Worm (Caenorhabditis elegans) whole organism, L1 larva: Measurements from ENCODE around the gene flp-4.
A peak's percentile ranks its signal among the peaks of the same experiment; 100 is the strongest.

Experiments used
- C04F5.9 ChIP-seq: sonication (generic microtip); optimal IDR thresholded peaks from 2 replicates; lab custom pipeline; 2016; ENCODE audit warnings: missing genetic modification characterization, missing compliant biosample characterization
- C16A3.4 ChIP-seq: fragments of 150-350 bp; optimal IDR thresholded peaks from 2 replicates; lab custom pipeline; 2014; ENCODE audit warnings: missing biosample characterization, missing genetic modification characterization
- F16B12.6 ChIP-seq: fragments of 150-350 bp; optimal IDR thresholded peaks from 2 replicates; lab custom pipeline; 2014; ENCODE audit warnings: missing biosample characterization, missing genetic modification characterization
- aly-2 ChIP-seq: fragments of 150-350 bp; optimal IDR thresholded peaks from 2 replicates; lab custom pipeline; 2014; ENCODE audit warnings: missing biosample characterization, missing genetic modification characterization
- ama-1 ChIP-seq: fragments of 150-350 bp; optimal IDR thresholded peaks from 2 replicates; lab custom pipeline; 2014
- ceh-63 ChIP-seq: fragments of 200-800 bp; sonication (Bioruptor generic); optimal IDR thresholded peaks from 2 replicates; lab custom pipeline; 2018; ENCODE audit warnings: mild to moderate bottlenecking, missing genetic modification characterization, missing compliant biosample characterization
- ceh-8 ChIP-seq: fragments of 200-800 bp; sonication (Bioruptor generic); optimal IDR thresholded peaks from 2 replicates; lab custom pipeline; 2018; ENCODE audit warnings: mild to moderate bottlenecking, missing genetic modification characterization, moderate library complexity, missing compliant biosample characterization
- ceh-82 ChIP-seq, 3 experiments: fragments of 150-350 bp in 1 of 3; sonication (generic microtip) in 2 of 3; optimal IDR thresholded peaks; 2 replicates each; lab custom pipeline; 2014 to 2017; ENCODE audit warnings: missing biosample characterization in 3 of 3, missing genetic modification characterization in 3 of 3
- dpl-1 ChIP-seq, 3 experiments: fragments of 150-350 bp in 2 of 3; sonication (generic microtip) in 1 of 3; optimal IDR thresholded peaks; 2 replicates each; lab custom pipeline; 2014 to 2017; ENCODE audit warnings: missing biosample characterization in 3 of 3, missing genetic modification characterization in 3 of 3, missing genetic modification reagents in 3 of 3
- dsc-1 ChIP-seq: sonication (generic microtip); optimal IDR thresholded peaks from 2 replicates; lab custom pipeline; 2016; ENCODE audit warnings: mild to moderate bottlenecking, missing genetic modification characterization, missing compliant biosample characterization
- efl-1 ChIP-seq, 4 experiments: fragments of 150-350 bp; optimal IDR thresholded peaks in 3 of 4; peaks in 1 of 4; 1 replicate in 1 of 4; 2 replicates in 3 of 4; lab custom pipeline; 2014; ENCODE audit warnings: missing biosample characterization in 2 of 4, missing genetic modification characterization in 2 of 4, missing genetic modification reagents in 2 of 4
- efl-3 ChIP-seq: fragments of 200-800 bp; sonication (Bioruptor generic); optimal IDR thresholded peaks from 2 replicates; lab custom pipeline; 2018; ENCODE audit warnings: mild to moderate bottlenecking, missing genetic modification characterization, missing compliant biosample characterization
- egl-27 ChIP-seq, 2 experiments: fragments of 150-350 bp in 1 of 2; sonication (generic microtip); optimal IDR thresholded peaks; 3 replicates each; lab custom pipeline; 2017 to 2018; ENCODE audit warnings: missing biosample characterization in 2 of 2, missing genetic modification characterization in 2 of 2, missing genetic modification reagents in 2 of 2
- elt-2 ChIP-seq: sonication (generic microtip); optimal IDR thresholded peaks from 2 replicates; lab custom pipeline; 2016; ENCODE audit warnings: missing genetic modification characterization, mild to moderate bottlenecking, inconsistent platforms, missing compliant biosample characterization, missing genetic modification reagents
- ets-5 ChIP-seq: fragments of 200-800 bp; sonication (Bioruptor generic); IDR thresholded peaks from 2 replicates; pipeline ENCODE4 v1.3.6; 2022; ENCODE audit warnings: missing genetic modification characterization, missing compliant biosample characterization
- fkh-8 ChIP-seq: sonication (generic microtip); optimal IDR thresholded peaks from 2 replicates; lab custom pipeline; 2016; ENCODE audit warnings: mild to moderate bottlenecking, missing genetic modification characterization, missing compliant biosample characterization
- fos-1 ChIP-seq: fragments of 150-350 bp; optimal IDR thresholded peaks from 2 replicates; lab custom pipeline; 2014; ENCODE audit warnings: missing biosample characterization, missing genetic modification characterization
- grh-1 ChIP-seq: fragments of 200-800 bp; sonication (Bioruptor generic); IDR thresholded peaks from 2 replicates; pipeline ENCODE4 v1.3.6; 2022; ENCODE audit warnings: missing genetic modification reagents, missing genetic modification characterization, missing compliant biosample characterization
- hlh-17 ChIP-seq: fragments of 200-800 bp; sonication (Bioruptor generic); optimal IDR thresholded peaks from 2 replicates; lab custom pipeline; 2018; ENCODE audit warnings: missing genetic modification characterization, mild to moderate bottlenecking, missing compliant biosample characterization, moderate library complexity, borderline replicate concordance
- hlh-4 ChIP-seq: sonication (generic microtip); optimal IDR thresholded peaks from 2 replicates; lab custom pipeline; 2016; ENCODE audit warnings: mild to moderate bottlenecking, missing genetic modification characterization, missing compliant biosample characterization
- hpl-2 ChIP-seq: fragments of 150-350 bp; optimal IDR thresholded peaks from 2 replicates; lab custom pipeline; 2014; ENCODE audit warnings: missing biosample characterization, missing genetic modification reagents, missing genetic modification characterization
- irx-1 ChIP-seq: sonication (generic microtip); optimal IDR thresholded peaks from 2 replicates; lab custom pipeline; 2016; ENCODE audit warnings: missing genetic modification characterization, missing compliant biosample characterization
- isw-1 ChIP-seq: fragments of 200-800 bp; sonication (Bioruptor generic); IDR thresholded peaks from 2 replicates; pipeline ENCODE4 v1.3.6; 2022; ENCODE audit warnings: missing genetic modification characterization, missing compliant biosample characterization
- jun-1 ChIP-seq: fragments of 150-350 bp; optimal IDR thresholded peaks from 2 replicates; lab custom pipeline; 2014; ENCODE audit warnings: missing biosample characterization, missing genetic modification reagents, missing genetic modification characterization
- lin-13 ChIP-seq: fragments of 150-350 bp; optimal IDR thresholded peaks from 2 replicates; lab custom pipeline; 2014; ENCODE audit warnings: missing biosample characterization, missing genetic modification reagents, missing genetic modification characterization
- lir-3 ChIP-seq: sonication (generic microtip); optimal IDR thresholded peaks from 2 replicates; lab custom pipeline; 2016; ENCODE audit warnings: mild to moderate bottlenecking, missing genetic modification characterization, moderate library complexity, missing compliant biosample characterization; ENCODE audit not compliant: poor library complexity
- mdl-1 ChIP-seq, 2 experiments: fragments of 150-350 bp; optimal IDR thresholded peaks; 2 replicates each; lab custom pipeline; 2014 to 2017; ENCODE audit warnings: missing biosample characterization in 2 of 2, missing genetic modification characterization in 2 of 2, inconsistent platforms in 1 of 2
- mep-1 ChIP-seq: fragments of 150-350 bp; optimal IDR thresholded peaks from 2 replicates; lab custom pipeline; 2014; ENCODE audit warnings: missing biosample characterization, missing genetic modification characterization
- nhr-12 ChIP-seq: sonication (generic microtip); optimal IDR thresholded peaks from 2 replicates; lab custom pipeline; 2017; ENCODE audit warnings: missing biosample characterization, missing genetic modification characterization
- nhr-19 ChIP-seq: fragments of 200-800 bp; sonication (Bioruptor generic); conservative IDR thresholded peaks from 2 replicates; pipeline ENCODE4 v1.3.6; 2022; ENCODE audit warnings: missing genetic modification characterization, missing compliant biosample characterization
- nhr-28 ChIP-seq: fragments of 150-350 bp; optimal IDR thresholded peaks from 2 replicates; lab custom pipeline; 2014; ENCODE audit warnings: missing biosample characterization, missing genetic modification characterization
- nhr-47 ChIP-seq: sonication (generic microtip); optimal IDR thresholded peaks from 2 replicates; lab custom pipeline; 2016; ENCODE audit warnings: mild to moderate bottlenecking, missing genetic modification characterization, moderate library complexity, missing compliant biosample characterization
- nhr-71 ChIP-seq: sonication (generic microtip); optimal IDR thresholded peaks from 2 replicates; lab custom pipeline; 2016; ENCODE audit warnings: mild to moderate bottlenecking, missing genetic modification characterization, moderate library complexity, missing compliant biosample characterization
- nhr-76 ChIP-seq: sonication (generic microtip); optimal IDR thresholded peaks from 2 replicates; lab custom pipeline; 2017; ENCODE audit warnings: missing biosample characterization, missing genetic modification characterization
- nhr-77 ChIP-seq: fragments of 150-350 bp; optimal IDR thresholded peaks from 2 replicates; lab custom pipeline; 2014; ENCODE audit warnings: missing biosample characterization, missing genetic modification characterization
- pag-3 ChIP-seq: sonication (generic microtip); optimal IDR thresholded peaks from 2 replicates; lab custom pipeline; 2017; ENCODE audit warnings: missing genetic modification characterization, mild to moderate bottlenecking, missing compliant biosample characterization, antibody characterized with exemption, borderline replicate concordance; ENCODE audit not compliant: insufficient read depth
- pax-3 ChIP-seq: fragments of 200-800 bp; sonication (Bioruptor generic); optimal IDR thresholded peaks from 2 replicates; lab custom pipeline; 2018; ENCODE audit warnings: mild to moderate bottlenecking, missing genetic modification characterization, moderate library complexity, missing compliant biosample characterization
- pqm-1 ChIP-seq: sonication (generic microtip); optimal IDR thresholded peaks from 3 replicates; lab custom pipeline; 2017; ENCODE audit warnings: missing biosample characterization, missing genetic modification characterization
- rnt-1 ChIP-seq: sonication (generic microtip); optimal IDR thresholded peaks from 2 replicates; lab custom pipeline; 2016; ENCODE audit warnings: mild to moderate bottlenecking, missing genetic modification characterization, moderate library complexity, missing compliant biosample characterization
- skn-1 ChIP-seq: fragments of 150-350 bp; optimal IDR thresholded peaks from 2 replicates; lab custom pipeline; 2014; ENCODE audit warnings: missing biosample characterization, missing genetic modification characterization
- snpc-4 ChIP-seq: fragments of 150-350 bp; optimal IDR thresholded peaks from 2 replicates; lab custom pipeline; 2014; ENCODE audit warnings: missing biosample characterization, missing genetic modification characterization
- sox-4 ChIP-seq: sonication (generic microtip); optimal IDR thresholded peaks from 2 replicates; lab custom pipeline; 2016; ENCODE audit warnings: missing genetic modification characterization, missing compliant biosample characterization
- sptf-1 ChIP-seq: fragments of 150-350 bp; optimal IDR thresholded peaks from 2 replicates; lab custom pipeline; 2014; ENCODE audit warnings: missing biosample characterization, missing genetic modification characterization
- tbx-2 ChIP-seq: sonication (generic microtip); optimal IDR thresholded peaks from 2 replicates; lab custom pipeline; 2016; ENCODE audit warnings: missing genetic modification characterization, missing compliant biosample characterization
- unc-130 ChIP-seq: fragments of 150-350 bp; optimal IDR thresholded peaks from 2 replicates; lab custom pipeline; 2017; ENCODE audit warnings: missing biosample characterization, missing genetic modification characterization, inconsistent platforms
- unc-62 ChIP-seq: fragments of 150-350 bp; optimal IDR thresholded peaks from 2 replicates; lab custom pipeline; 2014; ENCODE audit warnings: missing biosample characterization, missing genetic modification reagents, missing genetic modification characterization
- unc-98 ChIP-seq: fragments of 200-800 bp; sonication (Bioruptor generic); IDR thresholded peaks from 2 replicates; pipeline ENCODE4 v1.3.6; 2022; ENCODE audit warnings: missing genetic modification characterization, missing compliant biosample characterization
- vab-15 ChIP-seq: sonication (generic microtip); optimal IDR thresholded peaks from 2 replicates; lab custom pipeline; 2017; ENCODE audit warnings: missing genotype, mild to moderate bottlenecking, missing genetic modification characterization, missing compliant biosample characterization
- xbp-1 ChIP-seq: sonication (generic microtip); optimal IDR thresholded peaks from 2 replicates; lab custom pipeline; 2016; ENCODE audit warnings: missing genetic modification characterization, missing compliant biosample characterization
- zag-1 ChIP-seq: fragments of 150-350 bp; optimal IDR thresholded peaks from 2 replicates; lab custom pipeline; 2014; ENCODE audit warnings: missing biosample characterization, missing genetic modification characterization
- ztf-4 ChIP-seq: fragments of 150-350 bp; optimal IDR thresholded peaks from 2 replicates; lab custom pipeline; 2014; ENCODE audit warnings: missing biosample characterization, missing genetic modification characterization

The flp-4 gene

DNA sequence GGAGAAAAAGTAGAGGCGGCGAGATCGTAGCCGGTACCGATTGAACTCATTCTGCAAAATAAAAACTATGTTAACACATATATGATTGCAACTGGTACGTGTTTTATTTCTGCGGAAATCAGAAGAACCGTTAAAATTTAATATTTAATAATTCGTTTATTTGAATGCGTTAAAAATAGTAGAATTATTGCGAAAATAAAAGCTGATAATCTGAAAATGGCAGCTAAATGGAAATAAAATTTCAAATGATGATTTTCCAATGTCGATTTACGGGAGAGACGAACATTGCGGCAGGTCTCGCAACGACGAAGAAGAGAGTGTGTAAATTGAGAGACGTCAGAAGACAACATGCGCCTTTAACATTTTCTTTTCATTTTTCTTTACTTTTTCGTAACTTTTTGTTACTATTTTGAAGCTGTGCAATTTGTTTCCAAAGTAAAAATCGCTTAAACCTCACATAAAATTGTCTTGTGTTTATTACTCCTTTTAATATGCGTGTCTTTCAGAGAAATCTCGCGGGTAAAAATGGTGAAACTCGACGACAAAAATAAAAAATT, 51.2 kb downstream of the flp-4 start, which contains the start of the genes pas-7 and puf-12 (continued):
- TF ChIP-seq ceh-8 (GFP tag; lab: Kevin White, UChicago) (no peak), tbx-2 (tag; lab: Kevin White, UChicago) (no peak), rnt-1 (tag; lab: Kevin White, UChicago) (no peak), egl-27 (tag; optimal IDR thresholded peaks at IDR 0.05; lab: Kevin White, UChicago) (no peak), aly-2 (tag; lab: Kevin White, UChicago) (no peak), nhr-71 (no peak), elt-2 (tag; lab: Kevin White, UChicago) (no peak), vab-15 (tag; lab: Kevin White, UChicago) (no peak), xbp-1 (tag; lab: Kevin White, UChicago) (no peak), pax-3 (no peak), C16A3.4 (tag; lab: Kevin White, UChicago) (peak; percentile 48), snpc-4 (tag; lab: Kevin White, UChicago) (peak; percentile 15), hlh-4 (tag; lab: Kevin White, UChicago) (no peak), lin-13 (GFP tag; lab: Kevin White, UChicago) (no peak), ets-5 (GFP tag; lab: Robert Waterston, UW) (no peak), irx-1 (tag; lab: Kevin White, UChicago) (no peak), sptf-1 (tag; lab: Kevin White, UChicago) (no peak), hpl-2 (GFP tag; lab: Kevin White, UChicago) (peak; percentile 14), dpl-1 (GFP tag; optimal IDR thresholded peaks at IDR 0.05; lab: Kevin White, UChicago) (peak; percentile 24 to 67 (median 41)), lir-3 (no peak), unc-62 (GFP tag; lab: Kevin White, UChicago) (no peak), nhr-76 (tag; lab: Kevin White, UChicago) (no peak), pqm-1 (tag; lab: Kevin White, UChicago) (no peak), nhr-28 (tag; lab: Kevin White, UChicago) (no peak), dsc-1 (tag; lab: Kevin White, UChicago) (no peak), unc-130 (no peak), unc-98 (no peak), skn-1 (tag; lab: Kevin White, UChicago) (peak; percentile 99), nhr-19 (no peak), hlh-17 (GFP tag; lab: Kevin White, UChicago) (no peak), C04F5.9 (tag; lab: Kevin White, UChicago) (no peak), sox-4 (tag; lab: Kevin White, UChicago) (no peak), isw-1 (GFP tag; lab: Robert Waterston, UW) (peak; percentile 22), jun-1 (tag; lab: Kevin White, UChicago) (no peak), grh-1 (no peak), zag-1 (tag; lab: Kevin White, UChicago) (no peak), ceh-82 (tag; optimal IDR thresholded peaks at IDR 0.05; lab: Kevin White, UChicago) (peak in 1 of 3 experiments; percentile 20), F16B12.6 (no peak), ceh-63 (GFP tag; lab: Kevin White, UChicago) (no peak), pag-3 (tag; lab: Kevin White, UChicago) (no peak), ztf-4 (tag; lab: Kevin White, UChicago) (no peak), fkh-8 (tag; lab: Kevin White, UChicago) (no peak), nhr-77 (no peak), nhr-12 (no peak), nhr-47 (tag; lab: Kevin White, UChicago) (no peak), fos-1 (tag; lab: Kevin White, UChicago) (no peak), mdl-1 (tag; optimal IDR thresholded peaks at IDR 0.05; lab: Kevin White, UChicago) (no peak), efl-1 (optimal IDR thresholded peaks at IDR 0.05; lab: Kevin White, UChicago) (peak; percentile 60 to 69), efl-1 (GFP tag; optimal IDR thresholded peaks at IDR 0.05 in 1 of 2; lab: Kevin White, UChicago) (peak; percentile 62 to 89), efl-3 (GFP tag; lab: Kevin White, UChicago) (no peak), ama-1 (lab: Kevin White, UChicago) (no peak), mep-1 (tag; lab: Kevin White, UChicago) (no peak)
